Worm (Caenorhabditis elegans) whole organism, midembryonic: ENCODE results near the gene ugt-24.

ENCODE experiments used
- T22C8.4 ChIP-seq: fragments of 200-800 bp; sonication (Bioruptor generic); IDR thresholded peaks from 2 replicates; pipeline ENCODE4 v1.3.6; 2022; ENCODE audit warnings: missing genetic modification characterization, missing compliant biosample characterization
- cog-1 ChIP-seq: sonication (generic microtip); optimal IDR thresholded peaks from 2 replicates; lab custom pipeline; 2016; ENCODE audit warnings: missing genetic modification characterization, missing compliant biosample characterization
- flt-1 ChIP-seq: fragments of 200-800 bp; sonication (Bioruptor generic); IDR thresholded peaks from 2 replicates; pipeline ENCODE4 v1.3.6; 2022; ENCODE audit warnings: missing genetic modification characterization, missing compliant biosample characterization
- klf-2 ChIP-seq: fragments of 200-800 bp; sonication (Bioruptor generic); conservative IDR thresholded peaks from 2 replicates; pipeline ENCODE4 v1.3.6; 2022; ENCODE audit warnings: missing genetic modification reagents, missing genetic modification characterization, missing compliant biosample characterization
- med-1 ChIP-seq: sonication (generic microtip); optimal IDR thresholded peaks from 2 replicates; lab custom pipeline; 2017; ENCODE audit warnings: missing genetic modification characterization, mild to moderate bottlenecking, missing compliant biosample characterization, antibody characterized with exemption, missing genetic modification reagents; ENCODE audit not compliant: insufficient read depth
- ref-1 ChIP-seq: fragments of 200-800 bp; sonication (Bioruptor generic); conservative IDR thresholded peaks from 2 replicates; pipeline ENCODE4 v1.3.6; 2022; ENCODE audit warnings: missing genetic modification reagents, missing genetic modification characterization, missing compliant biosample characterization
- tab-1 ChIP-seq: fragments of 200-800 bp; sonication (Bioruptor generic); IDR thresholded peaks from 2 replicates; pipeline ENCODE4 v1.3.6; 2022; ENCODE audit warnings: missing genetic modification characterization, missing compliant biosample characterization
- ztf-23 ChIP-seq: fragments of 200-800 bp; sonication (Bioruptor generic); IDR thresholded peaks from 2 replicates; pipeline ENCODE4 v1.3.6; 2022; ENCODE audit warnings: missing genetic modification reagents, missing genetic modification characterization, missing compliant biosample characterization
- ztf-29 ChIP-seq: fragments of 200-800 bp; sonication (Bioruptor generic); IDR thresholded peaks from 2 replicates; pipeline ENCODE4 v1.3.6; 2022; ENCODE audit warnings: missing genetic modification reagents, missing genetic modification characterization, missing compliant biosample characterization

ugt-24 gene

ce11 chrIV:6159616-6160015, 50.9 kb downstream of the ugt-24 start:
- TF ChIP-seq med-1 (no peak), tab-1 (GFP tag; lab: Robert Waterston, UW) (no peak), flt-1 (GFP tag; lab: Robert Waterston, UW) (no peak), T22C8.4 (no peak), ref-1 (GFP tag; lab: Robert Waterston, UW) (no peak), cog-1 (tag; lab: Kevin White, UChicago) (no peak), ztf-23 (no peak), klf-2 (GFP tag; lab: Robert Waterston, UW) (no peak), ztf-29 (no peak)

ce11 chrIV:6156833-6157232, 53.7 kb downstream of the ugt-24 start, which contains the start of gene C11D2.4:
C11D2.4 (minus strand) TSS chrIV:6156960.
- TF ChIP-seq ztf-23 = no peak
- TF ChIP-seq ref-1 (GFP tag; lab: Robert Waterston, UW) = no peak
- TF ChIP-seq tab-1 (GFP tag; lab: Robert Waterston, UW) = no peak
- TF ChIP-seq flt-1 (GFP tag; lab: Robert Waterston, UW) = no peak
- no peak for TF ChIP-seq ztf-29
- no peak for TF ChIP-seq cog-1 (tag; lab: Kevin White, UChicago)
- TF ChIP-seq med-1 = no peak
- no peak for TF ChIP-seq T22C8.4
- no peak for TF ChIP-seq klf-2 (GFP tag; lab: Robert Waterston, UW)
